Worm (Caenorhabditis elegans): Measurements from ENCODE around the gene dyf-19.

ce11 chrV:19640808-19641207 is 16.0 kb downstream of the dyf-19 start, which contains the start of gene Y43F8C.6:
- TF ChIP-seq ceh-13 (GFP tag; optimal IDR thresholded peaks at IDR 0.05) (no peak), ama-1 (optimal IDR thresholded peaks at IDR 0.05) (no peak), hmg-4 (GFP tag; optimal IDR thresholded peaks at IDR 0.05) (no peak)
